Worm (Caenorhabditis elegans): Measurements from ENCODE around the gene lys-6.

lys-6 gene

ce11 chrIV:11649031-11649430 is 21.3 kb upstream of the lys-6 start, which contains the start of gene ZK809.8:
Gene ZK809.8 (minus strand): TSS chrIV:11649064.
- TF ChIP-seq fkh-10 (GFP tag; optimal IDR thresholded peaks at IDR 0.05) (no peak), nhr-11 (tag; optimal IDR thresholded peaks at IDR 0.05) (peak; percentile 12), ama-1 (optimal IDR thresholded peaks at IDR 0.05) (no peak), zag-1 (tag; optimal IDR thresholded peaks at IDR 0.05) (no peak), nhr-76 (tag; optimal IDR thresholded peaks at IDR 0.05) (no peak), nfya-1 (tag; optimal IDR thresholded peaks at IDR 0.05; ENCODE audit: insufficient read depth) (peak; percentile 2)

DNA sequence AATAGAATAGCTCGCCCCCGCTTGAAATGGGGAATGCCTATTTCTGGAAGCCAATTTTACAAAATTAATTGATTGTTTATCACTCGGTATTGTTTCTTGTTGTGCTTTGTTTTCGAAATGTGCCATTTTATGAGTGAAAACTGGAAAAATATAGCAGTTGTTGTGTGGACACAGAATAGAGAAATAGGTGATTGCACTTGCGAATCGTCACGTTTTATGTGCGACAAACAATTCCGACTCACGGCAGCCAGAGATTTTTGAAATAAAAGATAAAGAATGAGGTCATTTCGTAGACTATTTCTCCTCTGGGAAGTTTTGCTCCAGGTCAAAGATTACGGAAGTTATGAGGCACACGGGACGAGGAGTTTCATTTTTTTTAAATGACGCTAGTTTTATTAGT is 19.2 kb upstream of the lys-6 start:
- TF ChIP-seq nhr-77 (tag; optimal IDR thresholded peaks at IDR 0.05) (no peak), elt-2 (tag; optimal IDR thresholded peaks at IDR 0.05) (no peak), egl-5 (tag; optimal IDR thresholded peaks at IDR 0.05) (peak; percentile 62)

DNA sequence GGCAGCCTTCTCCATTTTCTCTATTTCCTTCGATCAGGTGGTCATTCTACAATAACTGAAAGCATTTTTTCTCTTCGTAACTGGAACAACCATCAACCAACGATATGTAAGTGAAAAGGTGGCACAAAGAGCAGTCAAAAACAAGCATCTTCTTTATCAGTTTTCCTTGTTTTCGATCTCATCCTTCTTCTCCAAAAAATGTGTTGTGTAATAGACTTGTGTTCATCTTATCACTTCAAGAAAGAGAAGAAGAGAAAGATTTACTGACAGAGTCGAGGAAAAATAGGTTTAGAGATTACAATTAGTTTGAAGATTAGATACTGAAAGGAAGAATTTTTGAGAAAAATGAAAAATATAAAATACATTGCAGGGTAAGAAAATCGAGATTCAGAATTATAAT is 17.6 kb upstream of the lys-6 start:
- TF ChIP-seq egl-5 (tag; optimal IDR thresholded peaks at IDR 0.05) (peak; percentile 39), ama-1 (optimal IDR thresholded peaks at IDR 0.05) (peak; percentile 14), mdl-1 (tag; optimal IDR thresholded peaks at IDR 0.05) (no peak), lin-15B (tag; optimal IDR thresholded peaks at IDR 0.05) (no peak), elt-2 (tag; optimal IDR thresholded peaks at IDR 0.05) (peak; percentile 3), nhr-11 (tag; optimal IDR thresholded peaks at IDR 0.05) (peak; percentile 26)

ce11 chrIV:11644705-11645104 is 17.0 kb upstream of the lys-6 start:
- TF ChIP-seq ztf-11 (tag; optimal IDR thresholded peaks at IDR 0.05), result no peak
- no peak for TF ChIP-seq egl-27 (tag; optimal IDR thresholded peaks at IDR 0.05)
- peak; percentile 14 for TF ChIP-seq ama-1 (optimal IDR thresholded peaks at IDR 0.05)

DNA sequence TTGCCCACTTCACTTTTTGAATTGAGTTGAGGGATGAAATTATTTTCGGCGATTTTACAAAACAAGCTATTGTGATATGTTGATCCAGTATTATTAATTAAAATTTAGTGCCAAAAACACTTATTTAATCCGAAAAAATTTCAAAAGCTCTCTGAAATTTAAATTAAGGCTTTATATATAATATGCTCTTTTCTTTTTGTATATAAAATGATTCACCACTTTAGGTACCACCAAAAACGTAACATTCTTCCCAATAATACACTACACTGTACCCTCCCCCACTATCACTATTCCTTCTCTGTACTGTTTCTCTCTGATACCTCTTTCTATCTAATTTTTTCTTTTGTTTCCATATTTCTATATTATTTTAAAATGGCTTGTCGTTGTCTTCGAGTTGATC is 16.1 kb upstream of the lys-6 start, which contains the start of gene prx-2:
prx-2 (plus strand) TSS at position 301 of the 400 bp plus-strand sequence.
- TF ChIP-seq egl-27 (tag; optimal IDR thresholded peaks at IDR 0.05), result no peak
- TF ChIP-seq ama-1 (optimal IDR thresholded peaks at IDR 0.05), result no peak
- TF ChIP-seq snpc-4 (tag; optimal IDR thresholded peaks at IDR 0.05), result no peak
- TF ChIP-seq nhr-12 (tag; optimal IDR thresholded peaks at IDR 0.05), result no peak
- TF ChIP-seq fos-1 (tag; optimal IDR thresholded peaks at IDR 0.05), result no peak
- TF ChIP-seq elt-2 (tag; optimal IDR thresholded peaks at IDR 0.05), result no peak
- no peak for TF ChIP-seq zag-1 (tag; optimal IDR thresholded peaks at IDR 0.05)
- no peak for TF ChIP-seq nhr-67 (tag; optimal IDR thresholded peaks at IDR 0.05)
- no peak for TF ChIP-seq sea-2 (GFP tag; optimal IDR thresholded peaks at IDR 0.05)
- no peak for TF ChIP-seq R02D3.7 (tag; optimal IDR thresholded peaks at IDR 0.05)
- no peak for TF ChIP-seq hmg-11 (tag; optimal IDR thresholded peaks at IDR 0.05)
- TF ChIP-seq nhr-77 (tag; optimal IDR thresholded peaks at IDR 0.05), result no peak

ce11 chrIV:11641802-11642201 is 14.1 kb upstream of the lys-6 start, which contains the start of gene ZK809.1:
Gene ZK809.1 (plus strand): TSS chrIV:11642102.
- no peak for TF ChIP-seq nhr-25 (tag; optimal IDR thresholded peaks at IDR 0.05)
- TF ChIP-seq skn-1 (tag; optimal IDR thresholded peaks at IDR 0.05), result no peak
- no peak for TF ChIP-seq unc-39 (tag; optimal IDR thresholded peaks at IDR 0.05)
- TF ChIP-seq nhr-77 (tag; optimal IDR thresholded peaks at IDR 0.05), result no peak
- no peak for TF ChIP-seq ZK546.5 (tag; optimal IDR thresholded peaks at IDR 0.05)
- TF ChIP-seq nhr-12 (tag; optimal IDR thresholded peaks at IDR 0.05), result no peak
- no peak for TF ChIP-seq unc-62 (GFP tag; optimal IDR thresholded peaks at IDR 0.05)
- no peak for TF ChIP-seq lsy-12 (tag; optimal IDR thresholded peaks at IDR 0.05)
- TF ChIP-seq pqm-1 (tag; optimal IDR thresholded peaks at IDR 0.05), result no peak
- no peak for TF ChIP-seq jun-1 (tag; optimal IDR thresholded peaks at IDR 0.05)
- TF ChIP-seq fkh-10 (GFP tag; optimal IDR thresholded peaks at IDR 0.05), result no peak
- TF ChIP-seq zag-1 (tag; optimal IDR thresholded peaks at IDR 0.05), result no peak
- no peak for TF ChIP-seq lin-15B (tag; optimal IDR thresholded peaks at IDR 0.05)
- no peak for TF ChIP-seq elt-2 (tag; optimal IDR thresholded peaks at IDR 0.05)
- no peak for TF ChIP-seq daf-12 (tag; optimal IDR thresholded peaks at IDR 0.05)
- no peak for TF ChIP-seq nhr-237 (tag; optimal IDR thresholded peaks at IDR 0.05)

DNA sequence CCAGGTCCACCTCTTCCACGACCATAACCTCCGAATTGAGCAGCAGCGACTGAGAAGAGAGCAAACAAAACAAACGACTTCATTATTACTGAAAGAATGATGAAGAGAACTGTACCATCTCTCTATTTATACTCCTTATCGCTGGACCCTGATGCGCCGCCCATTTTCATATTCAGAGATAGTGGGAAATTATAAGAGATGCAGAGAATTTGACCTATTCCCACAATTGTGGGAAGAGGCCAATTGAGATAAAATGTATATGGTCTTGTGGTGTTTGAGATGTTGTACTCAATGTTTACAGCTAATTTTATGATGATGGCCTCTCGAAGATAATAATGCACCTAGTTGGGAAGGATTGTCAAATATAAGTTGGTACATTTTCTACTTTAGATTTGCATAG is 13.2 kb upstream of the lys-6 start, which contains the start of gene ttr-50:
ttr-50 (minus strand) TSS at position 101 of the 400 bp plus-strand sequence.
- TF ChIP-seq ceh-9 (tag; optimal IDR thresholded peaks at IDR 0.05) (no peak), nhr-76 (tag; optimal IDR thresholded peaks at IDR 0.05) (no peak), pqm-1 (tag; optimal IDR thresholded peaks at IDR 0.05) (no peak), nhr-77 (tag; optimal IDR thresholded peaks at IDR 0.05) (no peak), zag-1 (tag; optimal IDR thresholded peaks at IDR 0.05) (no peak), lin-15B (tag; optimal IDR thresholded peaks at IDR 0.05) (no peak), fos-1 (tag; optimal IDR thresholded peaks at IDR 0.05) (no peak), nhr-12 (tag; optimal IDR thresholded peaks at IDR 0.05) (no peak), unc-39 (tag; optimal IDR thresholded peaks at IDR 0.05) (no peak), nhr-28 (tag; optimal IDR thresholded peaks at IDR 0.05) (no peak), ceh-16 (tag; optimal IDR thresholded peaks at IDR 0.05) (no peak), ztf-11 (tag; optimal IDR thresholded peaks at IDR 0.05) (no peak), nhr-11 (tag; optimal IDR thresholded peaks at IDR 0.05) (no peak), fkh-2 (tag; optimal IDR thresholded peaks at IDR 0.05) (no peak), nhr-25 (tag; optimal IDR thresholded peaks at IDR 0.05) (no peak), egl-27 (tag; optimal IDR thresholded peaks at IDR 0.05) (no peak)
